Fruit fly (Drosophila melanogaster): ENCODE results near the gene RpS27.

Gene RpS27

DNA sequence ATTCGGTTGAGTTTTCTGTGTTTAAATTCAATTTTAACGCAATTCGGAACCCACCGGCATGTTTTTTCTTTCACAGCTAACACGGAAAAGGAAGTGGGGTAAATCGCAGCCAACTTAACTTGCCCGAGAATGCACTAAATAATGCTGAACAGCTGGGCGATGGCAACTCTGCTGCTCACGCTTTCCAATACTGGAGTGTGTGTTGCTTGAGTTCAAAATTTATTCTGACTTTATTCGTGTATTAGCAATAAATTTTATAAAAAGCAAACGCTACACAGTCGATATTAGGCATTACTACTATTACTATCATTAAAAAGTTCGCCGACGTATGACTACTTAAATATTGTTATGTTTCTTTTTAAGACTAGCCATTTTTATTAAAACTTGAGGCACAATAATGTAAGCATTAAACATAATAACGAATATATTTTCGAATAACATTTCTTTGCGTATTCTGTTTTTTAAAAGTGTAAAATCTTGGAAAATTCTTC is at the start of gene RpS27, which contains the start of gene Nup37 (continued):
- TF ChIP-seq CG2120 (GFP tag; optimal IDR thresholded peaks at IDR 0.05) (peak; percentile 95), Meics (GFP tag; optimal IDR thresholded peaks at IDR 0.05) (peak; percentile 99), CG4282 (GFP tag; optimal IDR thresholded peaks at IDR 0.05) (peak; percentile 97), CG18011 (GFP tag; optimal IDR thresholded peaks at IDR 0.05) (peak; percentile 92), Pdp1 (GFP tag; optimal IDR thresholded peaks at IDR 0.05) (peak; percentile 94 to 97), ERR (GFP tag; optimal IDR thresholded peaks at IDR 0.05) (peak; percentile 90), dan (GFP tag; IDR thresholded peaks at IDR 0.05) (no peak; the same call in 1 of the 2 replicates), CG32772 (GFP tag; IDR thresholded peaks at IDR 0.05) (peak; percentile 96), CG9727 (GFP tag; optimal IDR thresholded peaks at IDR 0.05) (peak; percentile 99), Chrac-16 (GFP tag; optimal IDR thresholded peaks at IDR 0.05) (peak; percentile 91), pita (GFP tag; optimal IDR thresholded peaks at IDR 0.05) (no peak), ro (GFP tag; IDR thresholded peaks at IDR 0.05) (peak; percentile 94), crp (GFP tag; optimal IDR thresholded peaks at IDR 0.05) (peak; percentile 47 to 90), CG18476 (GFP tag; optimal IDR thresholded peaks at IDR 0.05) (peak; percentile 93), sens (GFP tag) (peak; percentile 99), mirr (GFP tag; optimal IDR thresholded peaks at IDR 0.05) (peak; percentile 100), CG13123 (GFP tag; optimal IDR thresholded peaks at IDR 0.05) (peak; percentile 100), CG4707 (GFP tag; optimal IDR thresholded peaks at IDR 0.05) (peak; percentile 97), danr (GFP tag; IDR thresholded peaks at IDR 0.05) (peak; percentile 82), Myb (GFP tag; optimal IDR thresholded peaks at IDR 0.05) (peak; percentile 94), lov (optimal IDR thresholded peaks at IDR 0.05) (no peak), lov (GFP tag; IDR thresholded peaks at IDR 0.05) (peak; percentile 99), CG12299 (tag; optimal IDR thresholded peaks at IDR 0.05) (peak; percentile 93), ranshi (GFP tag; IDR thresholded peaks at IDR 0.05) (peak; percentile 96), CG16815 (GFP tag; optimal IDR thresholded peaks at IDR 0.05) (peak; percentile 95), Six4 (GFP tag; optimal IDR thresholded peaks at IDR 0.05) (peak; percentile 96), disco-r (GFP tag; optimal IDR thresholded peaks at IDR 0.05) (peak; percentile 98), ind (GFP tag; optimal IDR thresholded peaks at IDR 0.05) (peak; percentile 96), CG7745 (tag; optimal IDR thresholded peaks at IDR 0.05) (peak; percentile 83), CG6175 (GFP tag; IDR thresholded peaks at IDR 0.05) (peak; percentile 98), wek (GFP tag; optimal IDR thresholded peaks at IDR 0.05) (peak; percentile 97), unpg (GFP tag; optimal IDR thresholded peaks at IDR 0.05) (peak; percentile 95), corto (GFP tag; optimal IDR thresholded peaks at IDR 0.05) (peak; percentile 71), chinmo (GFP tag; IDR thresholded peaks at IDR 0.05; ENCODE audit: partially characterized antibody) (no peak), sr (GFP tag; IDR thresholded peaks at IDR 0.05) (peak; percentile 98), tgo (GFP tag; IDR thresholded peaks at IDR 0.05) (peak; percentile 95), Oli (tag; optimal IDR thresholded peaks at IDR 0.05) (peak; percentile 94), Ravus (GFP tag; IDR thresholded peaks at IDR 0.05) (peak; percentile 72), dmrt11E (tag; optimal IDR thresholded peaks at IDR 0.05) (peak; percentile 94), ken (GFP tag; IDR thresholded peaks at IDR 0.05) (peak; percentile 99), pzg (GFP tag; optimal IDR thresholded peaks at IDR 0.05) (peak; percentile 97), dpn (GFP tag; optimal IDR thresholded peaks at IDR 0.05) (peak; percentile 95 to 99), CG34422 (GFP tag; IDR thresholded peaks at IDR 0.05) (peak; percentile 97), onecut (GFP tag; IDR thresholded peaks at IDR 0.05) (peak; percentile 97), Nf-YB (GFP tag; optimal IDR thresholded peaks at IDR 0.05) (peak; percentile 84), br (optimal IDR thresholded peaks at IDR 0.05) (no peak), exex (tag; optimal IDR thresholded peaks at IDR 0.05) (peak; percentile 88), Bgb (GFP tag; IDR thresholded peaks at IDR 0.05; ENCODE audit: partially characterized antibody) (peak; percentile 43; the same call in 1 of the 2 replicates), fu2 (GFP tag; optimal IDR thresholded peaks at IDR 0.05) (peak; percentile 98), CG2202 (tag; optimal IDR thresholded peaks at IDR 0.05) (peak; percentile 96), jigr1 (GFP tag; IDR thresholded peaks at IDR 0.05) (peak; percentile 72; the same call in 1 of the 3 replicates)

Measured in whole organism, embryonic.